Fruit fly (Drosophila melanogaster) whole organism, wandering third instar larva: ENCODE data around the gene Muc68Ca.
A peak's percentile ranks its signal among the peaks of the same experiment; 100 is the strongest.

Experiments
- Abd-B ChIP-seq: fragments of >200 bp; optimal IDR thresholded peaks from 2 replicates; lab custom pipeline; 2017; ENCODE audit warnings: missing biosample characterization, missing genetic modification characterization
- CG32264 ChIP-seq: fragments of 200-800 bp; sonication (Bioruptor generic); optimal IDR thresholded peaks from 2 replicates; lab custom pipeline; 2016; ENCODE audit warnings: missing biosample characterization, missing genetic modification characterization
- CG9705 ChIP-seq: fragments of 200-800 bp; sonication (Bioruptor generic); optimal IDR thresholded peaks from 2 replicates; lab custom pipeline; 2018; ENCODE audit warnings: missing biosample characterization, mild to moderate bottlenecking, missing genetic modification characterization
- CrebA ChIP-seq: fragments of 200-800 bp; sonication (Bioruptor generic); optimal IDR thresholded peaks from 2 replicates; lab custom pipeline; 2016; ENCODE audit warnings: missing biosample characterization, mild to moderate bottlenecking, missing genetic modification characterization, borderline replicate concordance
- Dfd ChIP-seq: fragments of >200 bp; optimal IDR thresholded peaks from 2 replicates; lab custom pipeline; 2017; ENCODE audit warnings: missing biosample characterization, missing genetic modification characterization
- GATAd ChIP-seq: sonication (Bioruptor generic); optimal IDR thresholded peaks from 2 replicates; lab custom pipeline; 2016; ENCODE audit warnings: missing biosample characterization, missing genetic modification characterization
- HLH106 ChIP-seq: fragments of 200-800 bp; optimal IDR thresholded peaks from 3 replicates; lab custom pipeline; 2019; ENCODE audit warnings: missing biosample characterization, mild to moderate bottlenecking, missing genetic modification characterization, moderate library complexity
- Hr83 ChIP-seq: fragments of 200-300 bp; sonication (Bioruptor generic); optimal IDR thresholded peaks from 2 replicates; lab custom pipeline; 2016; ENCODE audit warnings: missing biosample characterization, mild to moderate bottlenecking, missing genetic modification characterization, moderate library complexity; ENCODE audit not compliant: poor library complexity, severe bottlenecking
- Jra ChIP-seq: sonication (Bioruptor generic); optimal IDR thresholded peaks from 2 replicates; lab custom pipeline; 2016; ENCODE audit warnings: missing biosample characterization, missing genetic modification characterization
- Mio ChIP-seq: sonication (Bioruptor generic); optimal IDR thresholded peaks from 2 replicates; lab custom pipeline; 2016; ENCODE audit warnings: missing biosample characterization, missing genetic modification characterization
- Myc ChIP-seq: fragments of >200 bp; optimal IDR thresholded peaks from 2 replicates; lab custom pipeline; 2017
- N ChIP-seq: fragments of >200 bp; optimal IDR thresholded peaks from 2 replicates; lab custom pipeline; 2018; ENCODE audit warnings: missing biosample characterization, missing external identifiers, missing genetic modification characterization
- OdsH ChIP-seq: fragments of 200-800 bp; sonication (Bioruptor generic); optimal IDR thresholded peaks from 2 replicates; lab custom pipeline; 2016; ENCODE audit warnings: missing biosample characterization, mild to moderate bottlenecking, missing genetic modification characterization
- Rel ChIP-seq, 2 experiments: fragments of 200-800 bp; sonication (Bioruptor generic) in 1 of 2; optimal IDR thresholded peaks; 2 replicates in 1 of 2; 3 replicates in 1 of 2; lab custom pipeline; 2016 to 2019; ENCODE audit warnings: mild to moderate bottlenecking in 2 of 2, missing biosample characterization in 2 of 2, missing genetic modification characterization in 2 of 2, moderate library complexity in 1 of 2
- br ChIP-seq: fragments of 200-800 bp; sonication (Bioruptor generic); optimal IDR thresholded peaks from 2 replicates; lab custom pipeline; 2016; ENCODE audit warnings: missing biosample characterization, missing genetic modification characterization
- dl ChIP-seq, 2 experiments: fragments of 175-275, 200-275 bp in 1 of 2; fragments of 200-275 bp in 1 of 2; sonication (Bioruptor generic); optimal IDR thresholded peaks; lab custom pipeline; 2018; ENCODE audit warnings: mild to moderate bottlenecking in 2 of 2, missing biosample characterization in 2 of 2, missing genetic modification characterization in 2 of 2, moderate library complexity in 2 of 2; ENCODE audit not compliant: partially characterized antibody in 2 of 2, insufficient read depth in 1 of 2
- dmrt93B ChIP-seq: fragments of 200-800 bp; sonication (Bioruptor generic); optimal IDR thresholded peaks from 2 replicates; lab custom pipeline; 2018; ENCODE audit warnings: missing biosample characterization, mild to moderate bottlenecking, missing genetic modification characterization
- dsf ChIP-seq: sonication (Bioruptor generic); optimal IDR thresholded peaks from 2 replicates; lab custom pipeline; 2016; ENCODE audit warnings: missing biosample characterization, missing genetic modification characterization, borderline replicate concordance
- ey ChIP-seq: fragments of 200-800 bp; sonication (Bioruptor generic); optimal IDR thresholded peaks from 2 replicates; lab custom pipeline; 2016; ENCODE audit warnings: missing biosample characterization, missing genetic modification characterization
- foxo ChIP-seq, 2 experiments: fragments of 200-800 bp; sonication (Bioruptor generic); optimal IDR thresholded peaks; 2 replicates in 1 of 2; 3 replicates in 1 of 2; lab custom pipeline; 2016 to 2017; ENCODE audit warnings: missing biosample characterization in 2 of 2, missing genetic modification characterization in 2 of 2
- jim ChIP-seq: fragments of 175-275, 200-325 bp; sonication (Bioruptor generic); optimal IDR thresholded peaks from 2 replicates; lab custom pipeline; 2016; ENCODE audit warnings: missing biosample characterization, mild to moderate bottlenecking, missing genetic modification characterization
- lola ChIP-seq: fragments of >200 bp; optimal IDR thresholded peaks from 2 replicates; lab custom pipeline; 2017; ENCODE audit warnings: missing biosample characterization, missing genetic modification characterization
- pan ChIP-seq: fragments of >200 bp; optimal IDR thresholded peaks from 2 replicates; lab custom pipeline; 2017
- psq ChIP-seq: fragments of 200-800 bp; sonication (Bioruptor generic); optimal IDR thresholded peaks from 3 replicates; lab custom pipeline; 2017; ENCODE audit warnings: missing biosample characterization, mild to moderate bottlenecking, missing genetic modification characterization, moderate library complexity
- rgr ChIP-seq: fragments of 200-800 bp; sonication (Bioruptor generic); optimal IDR thresholded peaks from 3 replicates; lab custom pipeline; 2016; ENCODE audit warnings: missing biosample characterization, mild to moderate bottlenecking, missing genetic modification characterization
- sage ChIP-seq: fragments of 200-800 bp; sonication (Bioruptor generic); optimal IDR thresholded peaks from 2 replicates; lab custom pipeline; 2016; ENCODE audit warnings: missing biosample characterization, mild to moderate bottlenecking, missing genetic modification characterization
- sv ChIP-seq: fragments of 200-800 bp; sonication (Bioruptor generic); optimal IDR thresholded peaks from 3 replicates; lab custom pipeline; 2016; ENCODE audit warnings: missing biosample characterization, missing genetic modification characterization
- tai ChIP-seq: sonication (Bioruptor generic); optimal IDR thresholded peaks from 2 replicates; lab custom pipeline; 2016; ENCODE audit warnings: missing biosample characterization, missing genetic modification characterization
- usp ChIP-seq: fragments of >200 bp; optimal IDR thresholded peaks from 2 replicates; lab custom pipeline; 2017; ENCODE audit warnings: missing biosample characterization, missing genetic modification characterization
- woc ChIP-seq: sonication (Bioruptor generic); optimal IDR thresholded peaks from 2 replicates; lab custom pipeline; 2016; ENCODE audit warnings: missing biosample characterization, mild to moderate bottlenecking, missing genetic modification characterization

Muc68Ca gene

DNA sequence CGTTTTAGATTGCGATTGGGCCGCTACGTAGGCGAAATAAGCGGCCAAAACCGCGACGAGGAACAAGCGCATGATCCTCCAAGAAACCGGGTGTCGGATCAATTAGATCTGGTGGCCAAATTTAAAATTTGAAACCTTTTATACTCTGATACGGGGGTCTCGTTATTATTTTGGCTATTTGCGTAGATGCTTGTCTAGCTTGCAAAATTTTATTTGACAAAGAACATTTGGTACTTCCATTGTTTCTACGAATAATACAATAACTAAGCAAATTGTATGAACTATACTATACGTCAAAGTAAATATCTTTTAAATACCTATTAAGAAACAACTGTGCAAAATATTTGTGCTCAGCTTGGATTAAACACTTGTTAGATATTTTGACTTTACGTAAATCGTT, at the start of gene Muc68Ca:
Gene Muc68Ca, minus strand, starts transcription at position 101 of the 400 bp plus-strand sequence.
- TF ChIP-seq Rel (GFP tag; optimal IDR thresholded peaks at IDR 0.05; lab: Kevin White, UChicago): no peak
- TF ChIP-seq Rel (tag; optimal IDR thresholded peaks at IDR 0.05; lab: Kevin White, UChicago): no peak
- no peak for TF ChIP-seq usp (GFP tag; lab: Kevin White, UChicago)
- TF ChIP-seq Abd-B: no peak

DNA sequence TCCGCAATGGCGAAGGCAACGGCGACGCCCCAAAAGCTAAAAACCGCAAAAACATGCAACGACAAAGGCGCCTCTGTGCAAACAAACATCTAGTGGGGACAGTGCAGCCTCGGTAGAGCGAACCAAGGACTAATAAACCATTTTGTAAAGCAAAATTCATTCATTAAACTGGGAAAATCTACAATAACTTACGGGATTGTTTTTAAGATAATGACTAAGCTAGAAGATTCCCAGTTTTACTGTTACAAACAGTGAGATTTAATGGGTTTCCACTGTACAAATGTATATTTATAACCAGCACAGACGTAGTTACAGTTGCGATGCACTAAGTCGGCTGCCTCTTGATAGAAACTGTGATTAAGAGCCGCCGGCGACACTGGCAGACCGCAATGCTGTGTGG, 36.3 kb upstream of the Muc68Ca start:
- TF ChIP-seq foxo (GFP tag; optimal IDR thresholded peaks at IDR 0.05; lab: Kevin White, UChicago): peak in 1 of 2 experiments; percentile 28
- TF ChIP-seq Abd-B: no peak

- TF ChIP-seq Rel (GFP tag; optimal IDR thresholded peaks at IDR 0.05; lab: Kevin White, UChicago): no peak
- peak; percentile 89 for TF ChIP-seq Rel (tag; optimal IDR thresholded peaks at IDR 0.05; lab: Kevin White, UChicago)
- TF ChIP-seq rgr (GFP tag; lab: Kevin White, UChicago): peak; percentile 76
- TF ChIP-seq br (GFP tag; lab: Kevin White, UChicago): peak; percentile 58
- peak; percentile 68 for TF ChIP-seq sv (GFP tag; lab: Kevin White, UChicago)
- TF ChIP-seq psq: peak; percentile 54
- no peak for TF ChIP-seq Dfd
- TF ChIP-seq Myc (lab: Kevin White, UChicago): peak; percentile 78
- TF ChIP-seq Jra (GFP tag; lab: Kevin White, UChicago): peak; percentile 58
- TF ChIP-seq CG32264 (GFP tag; lab: Kevin White, UChicago): no peak
- TF ChIP-seq HLH106 (tag; lab: Kevin White, UChicago): no peak
- TF ChIP-seq dsf (GFP tag; lab: Kevin White, UChicago): peak; percentile 48
- TF ChIP-seq ey (GFP tag; lab: Kevin White, UChicago): peak; percentile 78
- no peak for TF ChIP-seq CrebA (GFP tag; lab: Kevin White, UChicago)
- peak; percentile 65 for TF ChIP-seq OdsH
- no peak for TF ChIP-seq Mio (GFP tag; lab: Kevin White, UChicago)
- no peak for TF ChIP-seq tai (GFP tag; lab: Kevin White, UChicago)
- TF ChIP-seq CG9705 (GFP tag; lab: Kevin White, UChicago): no peak
These were observed 28.5 kb upstream of the Muc68Ca start, which contains the start of the genes RIOK1 and Polr3H for dm6 chr3L:11648410-11648809. Gene RIOK1 (minus strand): TSS chr3L:11648474. Gene Polr3H (plus strand): TSS chr3L:11648756.

dm6 chr3L:11645933-11646332, 26.0 kb upstream of the Muc68Ca start, which contains the start of gene CG6071:
Gene CG6071 (minus strand): TSS chr3L:11646033.
- TF ChIP-seq psq (no peak), sage (GFP tag; lab: Kevin White, UChicago) (no peak), pan (no peak), dmrt93B (GFP tag; lab: Kevin White, UChicago) (no peak), foxo (GFP tag; optimal IDR thresholded peaks at IDR 0.05; lab: Kevin White, UChicago) (no peak), br (GFP tag; lab: Kevin White, UChicago) (no peak), woc (GFP tag; lab: Kevin White, UChicago) (no peak), Hr83 (GFP tag; lab: Kevin White, UChicago) (no peak), GATAd (GFP tag; lab: Kevin White, UChicago) (no peak), CG9705 (GFP tag; lab: Kevin White, UChicago) (no peak), lola (GFP tag; lab: Kevin White, UChicago) (no peak), rgr (GFP tag; lab: Kevin White, UChicago) (no peak)

DNA sequence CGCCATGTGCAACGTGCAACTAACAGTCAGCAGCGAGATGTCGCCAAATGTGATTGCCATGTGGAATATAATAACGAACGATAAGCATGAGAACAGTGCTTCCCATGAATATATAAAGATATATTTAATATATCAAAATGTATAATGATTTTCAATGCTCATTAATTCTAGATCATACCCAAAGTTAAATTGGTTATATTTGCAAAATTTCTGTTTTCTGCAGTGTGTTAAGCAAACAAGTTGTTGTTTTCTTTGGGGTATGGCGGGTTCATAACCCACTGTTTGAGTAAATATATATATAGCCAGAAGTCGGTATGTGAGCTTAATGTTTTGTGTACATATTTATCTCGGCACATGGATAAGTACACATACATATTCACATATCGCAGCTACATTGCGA, 16.9 kb upstream of the Muc68Ca start:
- TF ChIP-seq sage (GFP tag; lab: Kevin White, UChicago) (no peak), tai (GFP tag; lab: Kevin White, UChicago) (no peak), Myc (lab: Kevin White, UChicago) (no peak), GATAd (GFP tag; lab: Kevin White, UChicago) (no peak), lola (GFP tag; lab: Kevin White, UChicago) (no peak), CG32264 (GFP tag; lab: Kevin White, UChicago) (no peak), usp (GFP tag; lab: Kevin White, UChicago) (no peak), sv (GFP tag; lab: Kevin White, UChicago) (no peak), dl (GFP tag; optimal IDR thresholded peaks at IDR 0.05; lab: Kevin White, UChicago; ENCODE audit: insufficient read depth in 1 of 2, partially characterized antibody in 2 of 2) (no peak), Jra (GFP tag; lab: Kevin White, UChicago) (no peak), dmrt93B (GFP tag; lab: Kevin White, UChicago) (no peak), N (GFP tag; lab: Kevin White, UChicago) (no peak), jim (GFP tag; lab: Kevin White, UChicago) (no peak)
